Worm (Caenorhabditis elegans) whole organism, L4 larva: ENCODE results near the gene Y37D8A.16.

Source experiments
- aly-2 ChIP-seq: sonication (generic microtip); optimal IDR thresholded peaks from 2 replicates; lab custom pipeline; 2018; ENCODE audit warnings: missing biosample characterization, missing genetic modification characterization
- madf-9 ChIP-seq: fragments of 200-800 bp; sonication (Bioruptor generic); conservative IDR thresholded peaks from 2 replicates; pipeline ENCODE4 v1.3.6; 2022; ENCODE audit warnings: missing genetic modification reagents, missing genetic modification characterization, missing compliant biosample characterization
- pha-4 ChIP-seq, 2 experiments: fragments of 150-350 bp in 1 of 2; fragments of 200-800 bp in 1 of 2; sonication (Bioruptor generic) in 1 of 2; IDR thresholded peaks in 1 of 2; optimal IDR thresholded peaks in 1 of 2; 2 replicates each; pipeline versions ENCODE4 v1.3.6 to Lab custom; 2014 to 2022; ENCODE audit warnings: missing genetic modification characterization in 2 of 2, missing genetic modification reagents in 2 of 2, missing biosample characterization in 1 of 2, missing compliant biosample characterization in 1 of 2
- unc-62 ChIP-seq, 3 experiments: fragments of 150-350 bp in 1 of 3; sonication (generic microtip); optimal IDR thresholded peaks in 2 of 3; peaks in 1 of 3; 1 replicate in 1 of 3; 2 replicates in 2 of 3; lab custom pipeline; 2014 to 2017; ENCODE audit warnings: missing biosample characterization in 3 of 3, missing genetic modification characterization in 3 of 3, missing genetic modification reagents in 3 of 3, missing genotype in 1 of 3

ce11 chrIII:12904052-12904451 is 14.4 kb downstream of the Y37D8A.16 start:
- TF ChIP-seq pha-4 (GFP tag; IDR thresholded peaks at IDR 0.05; lab: Robert Waterston, UW) (no peak), pha-4 (tag; optimal IDR thresholded peaks at IDR 0.05; lab: Kevin White, UChicago) (no peak), unc-62 (GFP tag; optimal IDR thresholded peaks at IDR 0.05 in 1 of 2; lab: Kevin White, UChicago) (peak in 1 of 2 experiments; percentile 69), unc-62 (tag; optimal IDR thresholded peaks at IDR 0.05; lab: Kevin White, UChicago) (no peak), aly-2 (no peak), madf-9 (no peak)
